Worm (Caenorhabditis elegans) whole organism, L4 larva: ENCODE data around the gene T14B4.3.

Experiments used
- F10B5.3 ChIP-seq: sonication (generic microtip); optimal IDR thresholded peaks from 2 replicates; lab custom pipeline; 2016; ENCODE audit warnings: mild to moderate bottlenecking, missing genetic modification characterization, missing compliant biosample characterization
- F37D6.2 ChIP-seq: sonication (generic microtip); optimal IDR thresholded peaks from 2 replicates; lab custom pipeline; 2016; ENCODE audit warnings: mild to moderate bottlenecking, missing genetic modification characterization, missing compliant biosample characterization
- F44E2.7 ChIP-seq: fragments of 200-800 bp; sonication (Bioruptor generic); IDR thresholded peaks from 2 replicates; pipeline ENCODE4 v2.1.2; 2022; ENCODE audit warnings: missing genetic modification characterization, missing compliant biosample characterization
- T26A8.4 ChIP-seq: fragments of 200-800 bp; sonication (Bioruptor generic); IDR thresholded peaks from 2 replicates; pipeline ENCODE4 v1.3.6; 2022; ENCODE audit warnings: missing genetic modification characterization, missing compliant biosample characterization
- Y105C5A.15 ChIP-seq: fragments of 200-800 bp; sonication (Bioruptor generic); IDR thresholded peaks from 2 replicates; pipeline ENCODE4 v1.3.6; 2022; ENCODE audit warnings: missing genetic modification characterization, missing compliant biosample characterization
- Y48G9A.11 ChIP-seq: fragments of 200-800 bp; sonication (Bioruptor generic); IDR thresholded peaks from 2 replicates; pipeline ENCODE4 v1.3.6; 2022; ENCODE audit warnings: missing genetic modification reagents, missing genetic modification characterization, missing compliant biosample characterization
- Y5F2A.4 ChIP-seq: fragments of 200-800 bp; sonication (Bioruptor generic); optimal IDR thresholded peaks from 2 replicates; lab custom pipeline; 2018; ENCODE audit warnings: mild to moderate bottlenecking, missing genetic modification characterization, missing compliant biosample characterization
- aly-2 ChIP-seq: sonication (generic microtip); optimal IDR thresholded peaks from 2 replicates; lab custom pipeline; 2018; ENCODE audit warnings: missing biosample characterization, missing genetic modification characterization
- arid-1 ChIP-seq: fragments of 200-800 bp; sonication (Bioruptor generic); conservative IDR thresholded peaks from 2 replicates; pipeline ENCODE4 v1.3.6; 2022; ENCODE audit warnings: missing genetic modification reagents, missing genetic modification characterization, missing compliant biosample characterization
- ceh-44 ChIP-seq: fragments of 200-800 bp; sonication (Bioruptor generic); IDR thresholded peaks from 2 replicates; pipeline ENCODE4 v1.3.6; 2022; ENCODE audit warnings: missing genetic modification reagents, missing genetic modification characterization, missing compliant biosample characterization
- ceh-62 ChIP-seq: sonication (generic microtip); optimal IDR thresholded peaks from 2 replicates; lab custom pipeline; 2017; ENCODE audit warnings: missing biosample characterization, missing genetic modification characterization
- daf-12 ChIP-seq: fragments of 150-350 bp; optimal IDR thresholded peaks from 2 replicates; lab custom pipeline; 2014; ENCODE audit warnings: missing biosample characterization, missing genetic modification reagents, missing genetic modification characterization
- daf-16 ChIP-seq, 3 experiments: sonication (generic microtip); optimal IDR thresholded peaks; 2 replicates each; lab custom pipeline; 2016 to 2017; ENCODE audit warnings: missing genetic modification characterization in 3 of 3, missing genetic modification reagents in 3 of 3, mild to moderate bottlenecking in 2 of 3, missing compliant biosample characterization in 2 of 3, missing biosample characterization in 1 of 3, moderate library complexity in 1 of 3
- daf-8 ChIP-seq: fragments of 200-800 bp; sonication (Bioruptor generic); IDR thresholded peaks from 2 replicates; pipeline ENCODE4 v1.3.6; 2022; ENCODE audit warnings: missing genetic modification characterization, missing compliant biosample characterization
- dve-1 ChIP-seq: sonication (generic microtip); optimal IDR thresholded peaks from 2 replicates; lab custom pipeline; 2017; ENCODE audit warnings: antibody characterized with exemption, mild to moderate bottlenecking, missing genetic modification characterization, missing compliant biosample characterization; ENCODE audit not compliant: insufficient read depth
- egl-27 ChIP-seq: sonication (generic microtip); optimal IDR thresholded peaks from 3 replicates; lab custom pipeline; 2017; ENCODE audit warnings: missing biosample characterization, missing genetic modification reagents, missing genetic modification characterization
- egl-43 ChIP-seq: fragments of 200-800 bp; sonication (Bioruptor generic); IDR thresholded peaks from 2 replicates; pipeline ENCODE4 v1.3.6; 2022; ENCODE audit warnings: missing genetic modification reagents, missing genetic modification characterization, missing compliant biosample characterization
- fos-1 ChIP-seq: fragments of 150-350 bp; optimal IDR thresholded peaks from 2 replicates; lab custom pipeline; 2014; ENCODE audit warnings: missing biosample characterization, missing genetic modification characterization
- hlh-11 ChIP-seq: fragments of 200-800 bp; sonication (Bioruptor generic); optimal IDR thresholded peaks from 2 replicates; lab custom pipeline; 2018; ENCODE audit warnings: mild to moderate bottlenecking, missing genetic modification characterization, missing compliant biosample characterization
- hlh-30 ChIP-seq: sonication (generic microtip); optimal IDR thresholded peaks from 2 replicates; lab custom pipeline; 2017; ENCODE audit warnings: antibody characterized with exemption, mild to moderate bottlenecking, missing genetic modification characterization, missing compliant biosample characterization; ENCODE audit not compliant: insufficient read depth
- hmg-1.1 ChIP-seq: fragments of 200-800 bp; sonication (Bioruptor generic); IDR thresholded peaks from 2 replicates; pipeline ENCODE4 v1.3.6; 2022; ENCODE audit warnings: missing genetic modification reagents, missing genetic modification characterization, missing compliant biosample characterization
- jun-1 ChIP-seq: fragments of 150-350 bp; optimal IDR thresholded peaks from 2 replicates; lab custom pipeline; 2014; ENCODE audit warnings: missing biosample characterization, missing genetic modification reagents, missing genetic modification characterization
- lin-15B ChIP-seq: fragments of 150-350 bp; sonication (generic microtip); optimal IDR thresholded peaks from 3 replicates; lab custom pipeline; 2014; ENCODE audit warnings: missing biosample characterization, missing genetic modification characterization
- lin-39 ChIP-seq: fragments of 150-350 bp; optimal IDR thresholded peaks from 2 replicates; lab custom pipeline; 2014; ENCODE audit warnings: missing biosample characterization, missing genetic modification reagents, missing genetic modification characterization
- lir-3 ChIP-seq: sonication (generic microtip); optimal IDR thresholded peaks from 2 replicates; lab custom pipeline; 2016; ENCODE audit warnings: mild to moderate bottlenecking, missing genetic modification characterization, missing compliant biosample characterization
- lsy-2 ChIP-seq, 2 experiments: fragments of 150-350 bp in 1 of 2; sonication (generic microtip) in 1 of 2; optimal IDR thresholded peaks; 2 replicates each; lab custom pipeline; 2014 to 2017; ENCODE audit warnings: missing biosample characterization in 2 of 2, missing genetic modification characterization in 2 of 2
- madf-9 ChIP-seq: fragments of 200-800 bp; sonication (Bioruptor generic); conservative IDR thresholded peaks from 2 replicates; pipeline ENCODE4 v1.3.6; 2022; ENCODE audit warnings: missing genetic modification reagents, missing genetic modification characterization, missing compliant biosample characterization
- mdt-29 ChIP-seq: fragments of 200-800 bp; sonication (Bioruptor generic); IDR thresholded peaks from 2 replicates; pipeline ENCODE4 v1.3.6; 2022; ENCODE audit warnings: missing genetic modification reagents, missing genetic modification characterization, missing compliant biosample characterization
- nhr-10 ChIP-seq: fragments of 150-350 bp; optimal IDR thresholded peaks from 2 replicates; lab custom pipeline; 2014; ENCODE audit warnings: missing biosample characterization, missing genetic modification characterization
- nhr-11 ChIP-seq: fragments of 150-350 bp; optimal IDR thresholded peaks from 2 replicates; lab custom pipeline; 2014; ENCODE audit warnings: missing biosample characterization, missing genetic modification characterization
- nhr-25 ChIP-seq: sonication (generic microtip); optimal IDR thresholded peaks from 2 replicates; lab custom pipeline; 2017; ENCODE audit warnings: missing genetic modification characterization, mild to moderate bottlenecking, missing compliant biosample characterization, antibody characterized with exemption, moderate library complexity, borderline replicate concordance; ENCODE audit not compliant: insufficient read depth
- nhr-28 ChIP-seq: fragments of 150-350 bp; optimal IDR thresholded peaks from 2 replicates; lab custom pipeline; 2014; ENCODE audit warnings: missing biosample characterization, missing genetic modification characterization
- nhr-6 ChIP-seq: fragments of 150-350 bp; optimal IDR thresholded peaks from 2 replicates; lab custom pipeline; 2014; ENCODE audit warnings: missing biosample characterization, missing genetic modification characterization
- nhr-76 ChIP-seq: fragments of 150-350 bp; optimal IDR thresholded peaks from 2 replicates; lab custom pipeline; 2014; ENCODE audit warnings: missing biosample characterization, missing genetic modification characterization
- nhr-77 ChIP-seq: fragments of 150-350 bp; optimal IDR thresholded peaks from 2 replicates; lab custom pipeline; 2014; ENCODE audit warnings: missing biosample characterization, missing genetic modification characterization
- php-3 ChIP-seq: fragments of 200-800 bp; sonication (Bioruptor generic); IDR thresholded peaks from 2 replicates; pipeline ENCODE4 v1.3.6; 2022; ENCODE audit warnings: missing genetic modification reagents, missing genetic modification characterization, missing compliant biosample characterization
- pqm-1 ChIP-seq: sonication (generic microtip); optimal IDR thresholded peaks from 2 replicates; lab custom pipeline; 2017; ENCODE audit warnings: missing biosample characterization, missing genetic modification characterization
- rbr-2 ChIP-seq: sonication (generic microtip); optimal IDR thresholded peaks from 2 replicates; lab custom pipeline; 2016; ENCODE audit warnings: missing genotype, missing genetic modification characterization, missing compliant biosample characterization
- sdz-12 ChIP-seq: fragments of 200-800 bp; sonication (Bioruptor generic); optimal IDR thresholded peaks from 2 replicates; lab custom pipeline; 2018; ENCODE audit warnings: mild to moderate bottlenecking, missing genetic modification characterization, missing compliant biosample characterization
- set-16 ChIP-seq: fragments of 200-800 bp; sonication (Bioruptor generic); IDR thresholded peaks from 2 replicates; pipeline ENCODE4 v1.3.6; 2022; ENCODE audit warnings: missing genetic modification reagents, missing genetic modification characterization, missing compliant biosample characterization
- tag-97 ChIP-seq: fragments of 200-800 bp; sonication (Bioruptor generic); IDR thresholded peaks from 2 replicates; pipeline ENCODE4 v1.3.6; 2022; ENCODE audit warnings: missing genetic modification characterization, missing compliant biosample characterization
- unc-130 ChIP-seq: sonication (generic microtip); optimal IDR thresholded peaks from 2 replicates; lab custom pipeline; 2016; ENCODE audit warnings: missing genetic modification reagents, missing genetic modification characterization, missing compliant biosample characterization
- vab-7 ChIP-seq: fragments of 200-800 bp; sonication (Bioruptor generic); IDR thresholded peaks from 2 replicates; pipeline ENCODE4 v1.3.6; 2022; ENCODE audit warnings: missing genetic modification reagents, missing genetic modification characterization, missing compliant biosample characterization
- zfp-2 ChIP-seq: sonication (generic microtip); optimal IDR thresholded peaks from 2 replicates; lab custom pipeline; 2016; ENCODE audit warnings: mild to moderate bottlenecking, missing genetic modification characterization, missing compliant biosample characterization
- zip-11 ChIP-seq: fragments of 200-800 bp; sonication (Bioruptor generic); IDR thresholded peaks from 2 replicates; pipeline ENCODE4 v1.3.6; 2022; ENCODE audit warnings: missing genetic modification characterization, missing compliant biosample characterization
- ztf-11 ChIP-seq: fragments of 150-350 bp; optimal IDR thresholded peaks from 2 replicates; lab custom pipeline; 2014; ENCODE audit warnings: missing biosample characterization, missing genetic modification characterization

The T14B4.3 gene

DNA sequence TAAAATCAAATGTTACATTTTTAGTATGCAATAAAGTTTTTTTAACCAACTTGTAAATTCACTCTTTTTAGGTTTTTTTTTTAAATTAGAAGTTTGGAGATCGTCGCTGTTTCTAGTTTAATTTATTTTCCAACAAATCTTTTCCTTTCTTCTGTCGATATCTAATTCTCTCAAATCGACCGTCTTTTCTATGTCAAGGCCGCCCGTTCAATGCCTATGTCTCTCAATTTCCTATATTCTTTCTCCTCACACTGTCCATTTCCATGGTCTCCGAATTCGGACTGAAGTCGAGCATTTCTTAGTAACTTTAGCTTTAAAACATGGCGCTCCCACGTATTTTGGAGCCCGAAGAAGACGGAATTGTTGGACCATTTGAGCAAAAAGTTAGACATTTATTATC is 18.1 kb upstream of the T14B4.3 start, which contains the start of the genes T14B4.5 and T14B4.20:
TSS of gene T14B4.5 (plus strand) at position 226 of the 400 bp plus-strand sequence.
TSS of gene T14B4.20 (plus strand) at position 264 of the 400 bp plus-strand sequence.
- TF ChIP-seq F37D6.2 (tag; lab: Kevin White, UChicago) (no peak), madf-9 (GFP tag; lab: Robert Waterston, UW) (no peak), egl-27 (tag; lab: Kevin White, UChicago) (no peak), Y105C5A.15 (GFP tag; lab: Robert Waterston, UW) (no peak), Y48G9A.11 (no peak), Y5F2A.4 (GFP tag; lab: Kevin White, UChicago) (no peak), F10B5.3 (tag; lab: Kevin White, UChicago) (no peak), nhr-10 (tag; lab: Kevin White, UChicago) (no peak), sdz-12 (GFP tag; lab: Kevin White, UChicago) (no peak), nhr-11 (no peak), mdt-29 (GFP tag; lab: Robert Waterston, UW) (no peak), nhr-76 (no peak), lsy-2 (tag; optimal IDR thresholded peaks at IDR 0.05; lab: Kevin White, UChicago) (no peak), hlh-30 (tag; lab: Kevin White, UChicago) (no peak), ceh-44 (GFP tag; lab: Robert Waterston, UW) (no peak)

ce11 chrII:6718221-6718620 is 16.5 kb upstream of the T14B4.3 start, which contains the start of gene tsp-10:
tsp-10 (plus strand) TSS chrII:6718586.
- TF ChIP-seq tag-97 (GFP tag; lab: Robert Waterston, UW) (no peak), daf-16 (GFP tag; optimal IDR thresholded peaks at IDR 0.05; lab: Kevin White, UChicago) (no peak), daf-16 (tag; optimal IDR thresholded peaks at IDR 0.05; lab: Kevin White, UChicago) (peak; percentile 65), unc-130 (GFP tag; lab: Kevin White, UChicago) (no peak), F44E2.7 (GFP tag; lab: Robert Waterston, UW) (no peak), Y48G9A.11 (no peak), dve-1 (tag; lab: Kevin White, UChicago) (peak; percentile 30), nhr-28 (tag; lab: Kevin White, UChicago) (peak; percentile 4), php-3 (0 out of 2 replicates have a peak, but pooled peaks have one; percentile 37), set-16 (GFP tag; lab: Robert Waterston, UW) (no peak)

DNA sequence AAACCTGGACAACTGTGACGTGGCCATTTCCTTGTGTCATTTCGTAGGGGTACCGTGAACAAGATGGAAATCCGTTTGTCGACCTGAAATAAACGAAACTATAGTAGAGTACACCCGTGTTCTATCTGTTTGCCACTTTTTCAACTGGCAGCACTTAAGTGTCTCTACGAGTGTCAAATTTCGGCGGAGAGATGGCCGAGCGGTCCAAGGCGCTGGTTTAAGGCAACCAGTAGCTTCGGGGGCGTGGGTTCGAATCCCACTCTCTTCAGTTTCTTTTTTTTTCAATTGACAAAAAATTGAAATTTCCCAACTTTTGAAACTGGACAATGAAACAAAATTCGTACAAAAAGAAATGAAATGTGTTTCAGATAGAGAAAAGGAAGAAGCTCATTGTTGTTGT is 13.2 kb upstream of the T14B4.3 start:
- no peak for TF ChIP-seq lin-15B
- no peak for TF ChIP-seq nhr-6 (tag; lab: Kevin White, UChicago)
- no peak for TF ChIP-seq Y105C5A.15 (GFP tag; lab: Robert Waterston, UW)
- no peak for TF ChIP-seq hlh-11
- TF ChIP-seq arid-1, result peak; percentile 63; the same call in 1 of the 2 replicates
- no peak for TF ChIP-seq ceh-62 (tag; lab: Kevin White, UChicago)
- TF ChIP-seq jun-1, result no peak
- TF ChIP-seq daf-8 (GFP tag; lab: Robert Waterston, UW), result no peak
- no peak; the same call in 1 of the 2 replicates for TF ChIP-seq set-16 (GFP tag; lab: Robert Waterston, UW)
- TF ChIP-seq aly-2, result no peak
- TF ChIP-seq egl-43, result no peak
- TF ChIP-seq rbr-2, result no peak
- no peak for TF ChIP-seq F44E2.7 (GFP tag; lab: Robert Waterston, UW)
- peak in 1 of 2 experiments; percentile 3 for TF ChIP-seq lsy-2 (tag; optimal IDR thresholded peaks at IDR 0.05; lab: Kevin White, UChicago)
- TF ChIP-seq nhr-25 (tag; lab: Kevin White, UChicago), result no peak
- TF ChIP-seq hlh-30 (tag; lab: Kevin White, UChicago), result no peak
- no peak for TF ChIP-seq nhr-76
- TF ChIP-seq daf-12 (tag; lab: Kevin White, UChicago), result no peak
- TF ChIP-seq ztf-11 (tag; lab: Kevin White, UChicago), result no peak
- no peak for TF ChIP-seq F10B5.3 (tag; lab: Kevin White, UChicago)
- peak; percentile 72; the same call in 1 of the 2 replicates for TF ChIP-seq vab-7 (GFP tag; lab: Robert Waterston, UW)
- TF ChIP-seq pqm-1 (tag; lab: Kevin White, UChicago), result no peak
- TF ChIP-seq fos-1, result no peak
- TF ChIP-seq hmg-1.1 (GFP tag; lab: Robert Waterston, UW), result peak; percentile 68
- TF ChIP-seq nhr-77 (tag; lab: Kevin White, UChicago), result no peak
- TF ChIP-seq ceh-44 (GFP tag; lab: Robert Waterston, UW), result 0 out of 2 replicates have a peak, but pooled peaks have one; percentile 23
- TF ChIP-seq lir-3, result no peak
- TF ChIP-seq egl-27 (tag; lab: Kevin White, UChicago), result no peak
- TF ChIP-seq lin-39 (tag; lab: Kevin White, UChicago), result no peak
- no peak for TF ChIP-seq T26A8.4 (GFP tag; lab: Robert Waterston, UW)
- no peak for TF ChIP-seq zip-11 (GFP tag; lab: Robert Waterston, UW)
- TF ChIP-seq zfp-2 (tag; lab: Kevin White, UChicago), result no peak
- no peak for TF ChIP-seq tag-97 (GFP tag; lab: Robert Waterston, UW)
